Fruit fly (Drosophila melanogaster): ENCODE results near the gene CG13708.
A peak's percentile ranks its signal among the peaks of the same experiment; 100 is the strongest.

Gene CG13708

dm6 chr3L:4833491-4833890 lies at the start of gene CG13708:
Gene CG13708 (minus strand): TSS chr3L:4833591.
- TF ChIP-seq pdm3 (GFP tag; optimal IDR thresholded peaks at IDR 0.05) (no peak), Ets21C (GFP tag; optimal IDR thresholded peaks at IDR 0.05) (no peak), CG10631 (GFP tag; optimal IDR thresholded peaks at IDR 0.05) (no peak), CG4318 (GFP tag; optimal IDR thresholded peaks at IDR 0.05) (no peak), achi (GFP tag; optimal IDR thresholded peaks at IDR 0.05) (no peak), Sox14 (GFP tag; optimal IDR thresholded peaks at IDR 0.05) (no peak), Sox15 (GFP tag; optimal IDR thresholded peaks at IDR 0.05) (no peak), Lpt (GFP tag; optimal IDR thresholded peaks at IDR 0.05) (no peak)

dm6 chr3L:4860969-4861368 lies 27.6 kb upstream of the CG13708 start, which contains the start of gene Dnah3:
Gene Dnah3 (plus strand): TSS chr3L:4861269.
- TF ChIP-seq Sox15 (GFP tag; optimal IDR thresholded peaks at IDR 0.05) (no peak), fkh (GFP tag; optimal IDR thresholded peaks at IDR 0.05) (no peak), Sox102F (GFP tag; optimal IDR thresholded peaks at IDR 0.05) (no peak), CG9139 (GFP tag; optimal IDR thresholded peaks at IDR 0.05) (no peak), Eip78C (GFP tag) (no peak), Hr38 (GFP tag; optimal IDR thresholded peaks at IDR 0.05) (no peak), OdsH (GFP tag; optimal IDR thresholded peaks at IDR 0.05) (no peak), Blimp-1 (GFP tag; optimal IDR thresholded peaks at IDR 0.05) (no peak), acj6 (GFP tag; optimal IDR thresholded peaks at IDR 0.05) (no peak)

- TF ChIP-seq CG7368 (GFP tag; optimal IDR thresholded peaks at IDR 0.05) (no peak), Gug (GFP tag; IDR thresholded peaks at IDR 0.05) (no peak), CG6854 (GFP tag; optimal IDR thresholded peaks at IDR 0.05) (no peak), Blimp-1 (GFP tag; optimal IDR thresholded peaks at IDR 0.05) (no peak), CG32006 (GFP tag; optimal IDR thresholded peaks at IDR 0.05) (no peak), CG10669 (GFP tag; optimal IDR thresholded peaks at IDR 0.05) (no peak), CG6163 (GFP tag; IDR thresholded peaks at IDR 0.05) (no peak)
Measured at dm6 chr3L:4860370-4860769, 27.0 kb upstream of the CG13708 start, which contains the start of gene CG32235. Gene CG32235 (minus strand): TSS chr3L:4860470.

- TF ChIP-seq ss (GFP tag; optimal IDR thresholded peaks at IDR 0.05) (no peak), svp (GFP tag) (no peak), salr (GFP tag; optimal IDR thresholded peaks at IDR 0.05) (no peak), cyc (GFP tag; optimal IDR thresholded peaks at IDR 0.05) (no peak), pdm3 (GFP tag; optimal IDR thresholded peaks at IDR 0.05) (no peak), topi (GFP tag; optimal IDR thresholded peaks at IDR 0.05) (no peak), CG10631 (GFP tag; optimal IDR thresholded peaks at IDR 0.05) (no peak)
Measured at dm6 chr3L:4855208-4855607, 21.8 kb upstream of the CG13708 start.

dm6 chr3L:4854153-4854552 lies 20.8 kb upstream of the CG13708 start:
- TF ChIP-seq CG31627 (GFP tag; optimal IDR thresholded peaks at IDR 0.05): peak; percentile 17
- no peak for TF ChIP-seq Eip93F (GFP tag; optimal IDR thresholded peaks at IDR 0.05)
- TF ChIP-seq svp (GFP tag): peak; percentile 93
- peak; percentile 68 for TF ChIP-seq Eip78C (GFP tag)
- peak; percentile 25 for TF ChIP-seq topi (GFP tag; optimal IDR thresholded peaks at IDR 0.05)
- peak; percentile 12 for TF ChIP-seq lz (GFP tag; optimal IDR thresholded peaks at IDR 0.05)
- TF ChIP-seq Smox (GFP tag; optimal IDR thresholded peaks at IDR 0.05): peak; percentile 13
- no peak for TF ChIP-seq CG8319 (GFP tag; optimal IDR thresholded peaks at IDR 0.05)
- no peak for TF ChIP-seq CG8632 (GFP tag; optimal IDR thresholded peaks at IDR 0.05)
- no peak for TF ChIP-seq fd59A (GFP tag; optimal IDR thresholded peaks at IDR 0.05)
- TF ChIP-seq cyc (GFP tag; optimal IDR thresholded peaks at IDR 0.05): peak; percentile 19
- peak; percentile 10 for TF ChIP-seq CG6792 (GFP tag; optimal IDR thresholded peaks at IDR 0.05)
- peak; percentile 0 for TF ChIP-seq Met (GFP tag; optimal IDR thresholded peaks at IDR 0.05)
- peak; percentile 37 for TF ChIP-seq Hr39 (GFP tag; optimal IDR thresholded peaks at IDR 0.05)
- TF ChIP-seq CG34406 (GFP tag; optimal IDR thresholded peaks at IDR 0.05): no peak
